Worm (Caenorhabditis elegans) whole organism, L2 larva: ENCODE measurements around the gene C49F8.15.

Source experiments
- C34F6.9 ChIP-seq: fragments of 150-350 bp; optimal IDR thresholded peaks from 2 replicates; lab custom pipeline; 2014; ENCODE audit warnings: missing biosample characterization, missing genetic modification characterization
- F13H6.1 ChIP-seq: sonication (generic microtip); optimal IDR thresholded peaks from 2 replicates; lab custom pipeline; 2016; ENCODE audit warnings: missing genetic modification characterization, missing compliant biosample characterization
- R02D3.7 ChIP-seq: fragments of 150-350 bp; optimal IDR thresholded peaks from 2 replicates; lab custom pipeline; 2014; ENCODE audit warnings: missing biosample characterization, missing genetic modification characterization
- alr-1 ChIP-seq: fragments of 150-350 bp; optimal IDR thresholded peaks from 2 replicates; lab custom pipeline; 2014; ENCODE audit warnings: missing biosample characterization, missing genetic modification characterization
- aly-2 ChIP-seq: fragments of 150-350 bp; optimal IDR thresholded peaks from 2 replicates; lab custom pipeline; 2014; ENCODE audit warnings: missing biosample characterization, missing genetic modification characterization
- ama-1 ChIP-seq: fragments of 150-350 bp; optimal IDR thresholded peaks from 2 replicates; lab custom pipeline; 2018; ENCODE audit warnings: inconsistent platforms
- blmp-1 ChIP-seq: sonication (generic microtip); optimal IDR thresholded peaks from 2 replicates; lab custom pipeline; 2017; ENCODE audit warnings: missing genetic modification characterization, mild to moderate bottlenecking, missing compliant biosample characterization, antibody characterized with exemption, moderate library complexity; ENCODE audit not compliant: insufficient read depth
- ceh-16 ChIP-seq: fragments of 150-350 bp; optimal IDR thresholded peaks from 2 replicates; lab custom pipeline; 2014; ENCODE audit warnings: missing biosample characterization, missing genetic modification characterization
- ceh-82 ChIP-seq: fragments of 150-350 bp; optimal IDR thresholded peaks from 2 replicates; lab custom pipeline; 2014; ENCODE audit warnings: missing biosample characterization, missing genetic modification characterization
- crh-2 ChIP-seq: sonication (generic microtip); optimal IDR thresholded peaks from 2 replicates; lab custom pipeline; 2017; ENCODE audit warnings: missing biosample characterization, missing genetic modification characterization
- dmd-4 ChIP-seq: sonication (generic microtip); optimal IDR thresholded peaks from 2 replicates; lab custom pipeline; 2017; ENCODE audit warnings: missing biosample characterization, missing genetic modification characterization
- egl-27 ChIP-seq: sonication (generic microtip); optimal IDR thresholded peaks from 3 replicates; lab custom pipeline; 2017; ENCODE audit warnings: missing biosample characterization, missing genetic modification reagents, missing genetic modification characterization
- elt-1 ChIP-seq: fragments of 150-350 bp; optimal IDR thresholded peaks from 2 replicates; lab custom pipeline; 2014; ENCODE audit warnings: missing biosample characterization, missing genetic modification characterization
- elt-3 ChIP-seq: sonication (generic microtip); optimal IDR thresholded peaks from 2 replicates; lab custom pipeline; 2017; ENCODE audit warnings: missing biosample characterization, missing genetic modification characterization
- fos-1 ChIP-seq: fragments of 150-350 bp; optimal IDR thresholded peaks from 2 replicates; lab custom pipeline; 2014; ENCODE audit warnings: missing biosample characterization, missing genetic modification characterization
- gmeb-1 ChIP-seq: fragments of 150-350 bp; optimal IDR thresholded peaks from 2 replicates; lab custom pipeline; 2014; ENCODE audit warnings: missing biosample characterization, missing genetic modification characterization
- lin-11 ChIP-seq: fragments of 150-350 bp; sonication (generic microtip); optimal IDR thresholded peaks from 2 replicates; lab custom pipeline; 2014; ENCODE audit warnings: missing biosample characterization, missing genetic modification characterization, inconsistent platforms, mixed read lengths
- lin-13 ChIP-seq: fragments of 150-350 bp; optimal IDR thresholded peaks from 2 replicates; lab custom pipeline; 2014; ENCODE audit warnings: missing biosample characterization, missing genetic modification reagents, missing genetic modification characterization
- lin-39 ChIP-seq: fragments of 150-350 bp; optimal IDR thresholded peaks from 2 replicates; lab custom pipeline; 2014; ENCODE audit warnings: missing biosample characterization, missing genetic modification reagents, missing genetic modification characterization
- lsy-2 ChIP-seq, 2 experiments: fragments of 150-350 bp in 1 of 2; sonication (generic microtip) in 1 of 2; optimal IDR thresholded peaks; 2 replicates each; lab custom pipeline; 2014 to 2017; ENCODE audit warnings: missing biosample characterization in 2 of 2, missing genetic modification characterization in 2 of 2
- mab-5 ChIP-seq: fragments of 150-350 bp; optimal IDR thresholded peaks from 2 replicates; lab custom pipeline; 2014; ENCODE audit warnings: missing biosample characterization, missing genetic modification characterization
- mdl-1 ChIP-seq, 2 experiments: fragments of 150-350 bp in 1 of 2; sonication (generic microtip) in 1 of 2; optimal IDR thresholded peaks; 2 replicates each; lab custom pipeline; 2017; ENCODE audit warnings: missing biosample characterization in 2 of 2, missing genetic modification characterization in 2 of 2
- nhr-12 ChIP-seq: fragments of 150-350 bp; optimal IDR thresholded peaks from 2 replicates; lab custom pipeline; 2014; ENCODE audit warnings: missing biosample characterization, missing genetic modification characterization
- nhr-129 ChIP-seq: fragments of 150-350 bp; optimal IDR thresholded peaks from 2 replicates; lab custom pipeline; 2014; ENCODE audit warnings: missing biosample characterization, missing genetic modification characterization
- nhr-21 ChIP-seq: fragments of 150-350 bp; optimal IDR thresholded peaks from 2 replicates; lab custom pipeline; 2014; ENCODE audit warnings: missing biosample characterization, missing genetic modification characterization
- nhr-23 ChIP-seq: fragments of 150-350 bp; optimal IDR thresholded peaks from 2 replicates; lab custom pipeline; 2014; ENCODE audit warnings: missing biosample characterization, missing genetic modification reagents, missing genetic modification characterization
- nhr-237 ChIP-seq: fragments of 150-350 bp; optimal IDR thresholded peaks from 2 replicates; lab custom pipeline; 2014; ENCODE audit warnings: missing biosample characterization, missing genetic modification characterization
- nhr-25 ChIP-seq: fragments of 150-350 bp; sonication (generic microtip); optimal IDR thresholded peaks from 3 replicates; lab custom pipeline; 2014; ENCODE audit warnings: missing biosample characterization, missing genetic modification characterization
- nhr-6 ChIP-seq: fragments of 150-350 bp; optimal IDR thresholded peaks from 2 replicates; lab custom pipeline; 2014; ENCODE audit warnings: missing biosample characterization, missing genetic modification characterization
- peb-1 ChIP-seq: fragments of 150-350 bp; optimal IDR thresholded peaks from 2 replicates; lab custom pipeline; 2014; ENCODE audit warnings: missing biosample characterization, missing genetic modification characterization
- sem-4 ChIP-seq: fragments of 150-350 bp; optimal IDR thresholded peaks from 2 replicates; lab custom pipeline; 2014; ENCODE audit warnings: missing biosample characterization, missing genetic modification reagents, missing genetic modification characterization
- sma-3 ChIP-seq: sonication (generic microtip); optimal IDR thresholded peaks from 2 replicates; lab custom pipeline; 2016; ENCODE audit warnings: missing genetic modification reagents, missing genetic modification characterization, missing compliant biosample characterization
- sma-9 ChIP-seq, 2 experiments: fragments of 150-350 bp in 1 of 2; sonication (generic microtip) in 1 of 2; optimal IDR thresholded peaks; 2 replicates each; lab custom pipeline; 2014 to 2016; ENCODE audit warnings: missing genetic modification characterization in 2 of 2, mild to moderate bottlenecking in 1 of 2, missing biosample characterization in 1 of 2, missing compliant biosample characterization in 1 of 2, missing genetic modification reagents in 1 of 2, moderate library complexity in 1 of 2
- snpc-4 ChIP-seq: fragments of 150-350 bp; optimal IDR thresholded peaks from 2 replicates; lab custom pipeline; 2014; ENCODE audit warnings: missing biosample characterization, missing genetic modification characterization
- unc-39 ChIP-seq: fragments of 150-350 bp; optimal IDR thresholded peaks from 2 replicates; lab custom pipeline; 2014; ENCODE audit warnings: missing biosample characterization, missing genetic modification characterization
- unc-55 ChIP-seq: fragments of 150-350 bp; sonication (generic microtip); optimal IDR thresholded peaks from 3 replicates; lab custom pipeline; 2014; ENCODE audit warnings: missing biosample characterization, missing genetic modification reagents, missing genetic modification characterization
- zag-1 ChIP-seq: fragments of 150-350 bp; optimal IDR thresholded peaks from 2 replicates; lab custom pipeline; 2014; ENCODE audit warnings: missing biosample characterization, missing genetic modification characterization
- ztf-1 ChIP-seq: fragments of 200-800 bp; sonication (Bioruptor generic); conservative IDR thresholded peaks from 2 replicates; pipeline ENCODE4 v1.3.6; 2022; ENCODE audit warnings: missing genetic modification characterization, missing compliant biosample characterization
- ztf-4 ChIP-seq: fragments of 150-350 bp; optimal IDR thresholded peaks from 2 replicates; lab custom pipeline; 2014; ENCODE audit warnings: missing biosample characterization, missing genetic modification characterization

Gene C49F8.15

ce11 chrX:13396550-13397023, 34.2 kb upstream of the C49F8.15 start, which contains the start of gene F02C12.3:
Gene F02C12.3, plus strand, starts transcription at chrX:13396973.
- TF ChIP-seq nhr-237 (tag; lab: Kevin White, UChicago) (peak; percentile 10), crh-2 (tag; lab: Kevin White, UChicago) (peak; percentile 88), nhr-129 (tag; lab: Kevin White, UChicago) (peak; percentile 63), zag-1 (tag; lab: Kevin White, UChicago) (no peak), lin-13 (peak; percentile 80), nhr-21 (tag; lab: Kevin White, UChicago) (peak; percentile 90), C34F6.9 (tag; lab: Kevin White, UChicago) (peak; percentile 85), snpc-4 (tag; lab: Kevin White, UChicago) (peak; percentile 38), elt-1 (tag; lab: Kevin White, UChicago) (no peak), ceh-82 (tag; lab: Kevin White, UChicago) (peak; percentile 27), fos-1 (tag; lab: Kevin White, UChicago) (peak; percentile 43), F13H6.1 (tag; lab: Kevin White, UChicago) (peak; percentile 89), ztf-1 (GFP tag; lab: Robert Waterston, UW) (no peak), ceh-16 (tag; lab: Kevin White, UChicago) (peak; percentile 46), nhr-6 (tag; lab: Kevin White, UChicago) (peak; percentile 80), peb-1 (tag; lab: Kevin White, UChicago) (no peak), gmeb-1 (tag; lab: Kevin White, UChicago) (peak; percentile 81), sma-3 (GFP tag; lab: Kevin White, UChicago) (peak; percentile 89), ama-1 (lab: Kevin White, UChicago) (no peak), unc-39 (tag; lab: Kevin White, UChicago) (no peak), mab-5 (peak; percentile 85), R02D3.7 (tag; lab: Kevin White, UChicago) (peak; percentile 92), ztf-4 (tag; lab: Kevin White, UChicago) (peak; percentile 74), unc-55 (GFP tag; lab: Kevin White, UChicago) (peak; percentile 89), nhr-23 (tag; lab: Kevin White, UChicago) (no peak), blmp-1 (tag; lab: Kevin White, UChicago) (peak; percentile 36), nhr-25 (tag; lab: Kevin White, UChicago) (peak; percentile 90), lsy-2 (tag; optimal IDR thresholded peaks at IDR 0.05; lab: Kevin White, UChicago) (peak; percentile 74 to 91), sma-9 (GFP tag; optimal IDR thresholded peaks at IDR 0.05; lab: Kevin White, UChicago) (peak; percentile 96), sma-9 (tag; optimal IDR thresholded peaks at IDR 0.05; lab: Kevin White, UChicago) (no peak), nhr-12 (peak; percentile 33), elt-3 (tag; lab: Kevin White, UChicago) (no peak), lin-11 (tag; lab: Kevin White, UChicago) (peak; percentile 82), lin-39 (no peak), dmd-4 (tag; lab: Kevin White, UChicago) (no peak), mdl-1 (tag; optimal IDR thresholded peaks at IDR 0.05; lab: Kevin White, UChicago) (peak; percentile 16 to 20), egl-27 (peak; percentile 75), sem-4 (peak; percentile 72)

ce11 chrX:13394971-13395370, 32.6 kb upstream of the C49F8.15 start, which contains the start of gene irld-2:
Gene irld-2, minus strand, starts transcription at chrX:13395071.
- TF ChIP-seq aly-2 (tag; lab: Kevin White, UChicago), result no peak
- no peak for TF ChIP-seq nhr-237 (tag; lab: Kevin White, UChicago)
- TF ChIP-seq elt-3 (tag; lab: Kevin White, UChicago), result no peak
- TF ChIP-seq nhr-12, result no peak
- TF ChIP-seq alr-1, result no peak
- TF ChIP-seq, all 48 proteins: peak for 0

ce11 chrX:13388829-13389228, 26.4 kb upstream of the C49F8.15 start:
- TF ChIP-seq R02D3.7 (tag; lab: Kevin White, UChicago) (no peak), sem-4 (peak; percentile 13), ceh-16 (tag; lab: Kevin White, UChicago) (peak; percentile 77), nhr-129 (tag; lab: Kevin White, UChicago) (peak; percentile 16), F13H6.1 (tag; lab: Kevin White, UChicago) (no peak), sma-3 (GFP tag; lab: Kevin White, UChicago) (peak; percentile 4), nhr-25 (tag; lab: Kevin White, UChicago) (peak; percentile 70), blmp-1 (tag; lab: Kevin White, UChicago) (peak; percentile 20), elt-1 (tag; lab: Kevin White, UChicago) (peak; percentile 9)
